Fruit fly (Drosophila melanogaster): ENCODE data around the gene AhcyL2.

AhcyL2 gene

DNA sequence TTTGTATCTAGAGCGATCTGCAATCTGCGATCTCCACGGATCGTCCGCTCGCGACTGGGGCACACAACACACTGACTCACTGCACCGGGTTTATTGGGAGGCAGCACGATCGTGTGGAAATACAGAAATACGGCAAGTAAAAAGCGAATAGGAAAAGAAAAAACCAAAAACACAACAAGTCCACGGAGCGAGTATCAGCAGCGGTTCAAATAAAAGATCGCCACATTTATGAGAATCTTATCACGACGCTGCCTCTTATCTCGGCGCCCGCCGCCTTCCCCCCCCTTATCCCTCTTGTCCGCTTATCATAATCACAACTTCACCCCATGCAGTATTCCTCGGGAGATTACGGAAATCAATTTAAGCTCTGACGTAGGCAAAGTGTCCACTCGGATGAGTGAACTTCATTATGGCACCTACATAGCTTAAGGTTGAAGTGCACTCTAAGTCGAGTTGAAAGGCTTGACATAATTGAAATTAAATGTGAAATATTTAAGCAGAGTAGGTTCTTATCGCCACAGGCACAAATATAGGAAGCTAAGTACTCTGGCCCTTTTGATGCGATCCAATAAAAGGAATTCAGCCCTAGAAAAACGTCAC lies at the start of gene AhcyL2:
Gene AhcyL2, minus strand, starts transcription at position 51 of the 600 bp plus-strand sequence.
- TF ChIP-seq ttk (optimal IDR thresholded peaks at IDR 0.05) = no peak
- no peak for TF ChIP-seq psq (optimal IDR thresholded peaks at IDR 0.05)
- no peak for TF ChIP-seq h (optimal IDR thresholded peaks at IDR 0.05)
- TF ChIP-seq Sin3A (optimal IDR thresholded peaks at IDR 0.05) = no peak
- no peak for TF ChIP-seq Myc (optimal IDR thresholded peaks at IDR 0.05)
- no peak for TF ChIP-seq insv (optimal IDR thresholded peaks at IDR 0.05)

DNA sequence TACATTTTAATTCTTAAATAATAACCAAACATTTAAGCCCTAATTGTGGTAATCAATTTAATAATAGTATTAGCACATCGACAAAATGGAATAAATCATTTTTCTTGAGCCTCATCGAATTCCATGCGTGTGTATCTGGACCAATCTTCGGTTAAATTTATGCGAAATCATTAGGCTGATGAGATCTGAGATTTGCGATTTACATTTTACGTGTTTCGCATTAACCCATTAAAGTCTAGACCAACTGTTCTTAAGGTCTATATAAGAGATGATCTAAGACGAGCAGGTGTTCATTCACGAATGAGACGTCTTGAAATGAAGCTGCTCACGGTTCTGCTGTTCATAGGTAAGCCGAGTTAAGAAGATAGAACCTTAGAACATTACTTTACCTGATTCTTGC lies 49.5 kb upstream of the AhcyL2 start, which contains the start of gene CG31268:
Gene CG31268, plus strand, starts transcription at position 301 of the 400 bp plus-strand sequence.
- TF ChIP-seq Myc (optimal IDR thresholded peaks at IDR 0.05) (no peak), psq (optimal IDR thresholded peaks at IDR 0.05) (no peak), insv (optimal IDR thresholded peaks at IDR 0.05) (no peak), h (optimal IDR thresholded peaks at IDR 0.05) (no peak)

DNA sequence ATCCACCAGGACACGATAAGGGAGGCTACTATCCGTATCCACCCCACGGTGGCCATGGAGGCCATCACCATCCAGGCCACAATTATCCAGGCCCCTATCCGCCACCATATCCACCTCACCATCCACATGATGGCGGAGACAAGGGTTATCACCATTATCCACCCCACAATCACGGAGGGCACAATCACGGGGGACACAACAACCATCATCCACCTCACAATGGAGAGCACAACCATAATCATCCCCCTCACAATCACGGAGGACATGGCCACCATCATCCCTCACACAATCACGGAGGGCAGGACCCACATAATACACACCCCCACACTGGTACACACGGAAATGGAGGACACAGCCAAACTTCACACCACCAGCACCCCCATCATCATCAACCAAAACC lies 47.8 kb upstream of the AhcyL2 start:
- TF ChIP-seq ttk (optimal IDR thresholded peaks at IDR 0.05) (no peak), Sin3A (optimal IDR thresholded peaks at IDR 0.05) (no peak), psq (optimal IDR thresholded peaks at IDR 0.05) (no peak), h (optimal IDR thresholded peaks at IDR 0.05) (no peak), Myc (optimal IDR thresholded peaks at IDR 0.05) (no peak), insv (optimal IDR thresholded peaks at IDR 0.05) (no peak)

DNA sequence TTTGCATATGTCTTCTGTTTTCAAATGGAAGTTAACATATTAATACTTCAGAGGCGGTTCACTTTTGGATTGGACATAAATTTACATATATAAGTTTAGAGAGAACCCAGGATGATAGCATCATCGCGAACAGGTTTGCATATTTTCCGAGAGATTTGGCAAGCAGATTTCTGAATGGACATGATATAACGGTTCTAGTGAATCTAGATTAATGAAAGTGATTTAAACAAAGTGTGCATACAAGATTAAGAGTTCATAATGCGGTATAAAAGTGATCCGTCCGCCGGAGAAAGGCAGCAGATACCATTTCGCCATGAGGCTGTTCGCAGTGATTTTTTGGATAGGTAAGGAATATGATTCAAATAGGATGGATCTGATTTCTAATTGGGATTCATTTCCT lies 46.4 kb upstream of the AhcyL2 start, which contains the start of gene CG5225:
Gene CG5225, plus strand, starts transcription at position 301 of the 400 bp plus-strand sequence.
- TF ChIP-seq Sin3A (optimal IDR thresholded peaks at IDR 0.05) = no peak

DNA sequence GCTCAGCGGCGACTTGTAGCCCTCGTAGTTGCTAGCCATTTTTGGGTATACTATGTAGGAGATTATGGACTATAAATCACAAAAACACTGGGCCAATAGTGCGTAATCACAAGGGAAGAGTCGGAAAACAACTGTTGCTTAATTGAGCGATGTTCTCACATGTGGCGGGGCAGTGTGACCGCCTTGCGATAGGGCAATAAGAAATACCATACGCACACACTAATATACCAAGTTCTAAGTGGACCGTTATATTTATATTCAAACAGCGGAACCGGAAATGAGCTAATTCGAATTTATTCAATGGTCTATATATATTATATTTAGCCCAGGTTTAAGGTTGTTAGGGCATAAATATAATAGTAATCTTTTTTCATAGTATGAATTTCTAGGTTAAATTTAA lies 39.0 kb upstream of the AhcyL2 start, which contains the start of gene Adsl:
Gene Adsl, minus strand, starts transcription at position 165 of the 400 bp plus-strand sequence.
- no peak for TF ChIP-seq Myc (optimal IDR thresholded peaks at IDR 0.05)
- TF ChIP-seq psq (optimal IDR thresholded peaks at IDR 0.05) = no peak
- no peak for TF ChIP-seq insv (optimal IDR thresholded peaks at IDR 0.05)

DNA sequence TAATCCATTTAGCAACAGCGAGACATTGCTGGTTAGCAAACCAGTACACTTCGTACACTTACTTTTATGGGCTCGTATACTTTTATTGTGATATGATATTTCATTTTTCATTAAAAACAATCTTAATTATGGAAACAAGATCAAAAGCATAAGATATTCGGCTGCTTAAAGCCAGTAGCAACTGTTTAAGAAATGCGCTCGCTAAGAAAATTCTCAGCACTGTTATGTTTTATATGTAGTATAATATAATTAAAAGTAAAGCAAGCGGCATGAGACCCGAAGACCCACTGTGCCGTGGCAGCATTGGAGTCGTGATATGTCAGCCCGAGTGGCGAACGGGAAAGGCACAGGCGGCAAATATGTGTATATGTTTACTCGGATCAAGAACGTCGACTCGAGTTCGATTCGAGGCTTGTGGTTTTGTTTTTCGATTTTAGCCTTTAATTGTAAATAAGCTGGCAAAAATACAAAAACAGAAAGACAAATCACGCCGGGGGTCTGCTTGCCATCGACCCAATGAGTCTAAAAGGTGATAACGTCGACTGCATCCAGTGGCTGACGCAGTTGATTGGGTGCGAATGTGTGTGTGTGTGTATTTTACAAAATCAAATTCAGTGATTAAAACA lies 37.1 kb upstream of the AhcyL2 start:
- TF ChIP-seq ttk (optimal IDR thresholded peaks at IDR 0.05) (no peak), Sin3A (optimal IDR thresholded peaks at IDR 0.05) (no peak), psq (optimal IDR thresholded peaks at IDR 0.05) (no peak), h (optimal IDR thresholded peaks at IDR 0.05) (no peak), insv (optimal IDR thresholded peaks at IDR 0.05) (no peak), Myc (optimal IDR thresholded peaks at IDR 0.05) (no peak)

DNA sequence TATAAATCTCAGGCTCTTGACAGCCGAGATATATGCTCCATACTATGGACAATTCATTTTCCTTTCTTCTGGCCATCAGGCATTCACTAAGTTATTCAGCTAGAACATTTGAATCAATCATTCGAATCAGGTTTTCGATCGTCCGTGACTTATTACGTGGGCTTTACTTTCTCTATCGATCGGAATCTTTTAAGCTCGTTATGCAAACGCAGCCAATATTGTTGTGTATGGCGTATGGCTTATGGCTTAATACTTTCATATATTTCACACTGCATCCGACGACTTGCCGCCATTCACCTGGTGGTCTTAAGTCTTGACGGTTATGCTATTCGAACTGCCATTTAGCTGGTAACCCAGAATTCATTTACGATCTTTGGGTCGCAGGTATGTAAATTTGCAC lies 34.2 kb upstream of the AhcyL2 start:
- TF ChIP-seq Sin3A (optimal IDR thresholded peaks at IDR 0.05) = no peak
- TF ChIP-seq insv (optimal IDR thresholded peaks at IDR 0.05) = no peak
- TF ChIP-seq Myc (optimal IDR thresholded peaks at IDR 0.05) = no peak
- no peak for TF ChIP-seq psq (optimal IDR thresholded peaks at IDR 0.05)
- no peak for TF ChIP-seq ttk (optimal IDR thresholded peaks at IDR 0.05)
- no peak for TF ChIP-seq h (optimal IDR thresholded peaks at IDR 0.05)

DNA sequence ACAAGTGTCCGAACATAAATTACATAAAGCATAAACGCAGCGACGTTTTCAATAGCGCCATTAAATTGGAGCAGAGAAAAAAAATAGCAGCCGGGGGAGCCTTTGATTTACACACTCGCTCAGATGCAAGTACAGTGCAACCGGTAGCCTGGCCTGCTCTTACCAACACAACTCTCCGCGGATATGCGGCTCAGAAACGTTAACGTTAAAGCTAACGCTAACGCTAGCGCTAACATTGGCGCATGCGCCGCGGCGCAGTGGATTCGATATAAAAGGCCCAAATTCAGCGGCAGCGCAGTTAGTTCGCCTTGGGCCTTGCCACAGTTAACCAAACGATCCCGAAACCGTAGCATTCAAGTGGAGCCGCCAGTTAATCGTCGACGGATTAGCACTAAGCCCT lies 32.3 kb upstream of the AhcyL2 start, which contains the start of gene Pxd:
Gene Pxd, plus strand, starts transcription at position 301 of the 400 bp plus-strand sequence.
- TF ChIP-seq Myc (optimal IDR thresholded peaks at IDR 0.05) = no peak
- TF ChIP-seq ttk (optimal IDR thresholded peaks at IDR 0.05) = no peak
- TF ChIP-seq psq (optimal IDR thresholded peaks at IDR 0.05) = no peak
- TF ChIP-seq Sin3A (optimal IDR thresholded peaks at IDR 0.05) = no peak
- TF ChIP-seq insv (optimal IDR thresholded peaks at IDR 0.05) = no peak
- no peak for TF ChIP-seq h (optimal IDR thresholded peaks at IDR 0.05)

DNA sequence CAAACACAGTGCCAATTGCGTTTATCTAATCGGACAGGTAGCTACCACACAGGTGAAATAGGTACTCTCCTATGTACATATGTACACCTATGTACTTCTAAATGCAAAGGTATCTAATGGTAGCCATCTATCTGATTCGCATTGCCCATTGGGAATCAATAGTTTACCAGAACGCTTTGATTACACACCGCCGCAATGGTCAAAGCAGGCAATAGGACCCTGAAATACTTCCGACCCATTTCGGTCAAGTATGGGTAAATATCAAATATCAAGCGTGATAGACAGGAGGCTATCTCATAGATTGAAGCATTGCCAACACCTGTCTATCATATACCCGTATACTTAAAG lies 26.7 kb upstream of the AhcyL2 start:
- TF ChIP-seq Myc (optimal IDR thresholded peaks at IDR 0.05) (no peak), Sin3A (optimal IDR thresholded peaks at IDR 0.05) (no peak), psq (optimal IDR thresholded peaks at IDR 0.05) (no peak), h (optimal IDR thresholded peaks at IDR 0.05) (no peak), ttk (optimal IDR thresholded peaks at IDR 0.05) (no peak), insv (optimal IDR thresholded peaks at IDR 0.05) (no peak)

DNA sequence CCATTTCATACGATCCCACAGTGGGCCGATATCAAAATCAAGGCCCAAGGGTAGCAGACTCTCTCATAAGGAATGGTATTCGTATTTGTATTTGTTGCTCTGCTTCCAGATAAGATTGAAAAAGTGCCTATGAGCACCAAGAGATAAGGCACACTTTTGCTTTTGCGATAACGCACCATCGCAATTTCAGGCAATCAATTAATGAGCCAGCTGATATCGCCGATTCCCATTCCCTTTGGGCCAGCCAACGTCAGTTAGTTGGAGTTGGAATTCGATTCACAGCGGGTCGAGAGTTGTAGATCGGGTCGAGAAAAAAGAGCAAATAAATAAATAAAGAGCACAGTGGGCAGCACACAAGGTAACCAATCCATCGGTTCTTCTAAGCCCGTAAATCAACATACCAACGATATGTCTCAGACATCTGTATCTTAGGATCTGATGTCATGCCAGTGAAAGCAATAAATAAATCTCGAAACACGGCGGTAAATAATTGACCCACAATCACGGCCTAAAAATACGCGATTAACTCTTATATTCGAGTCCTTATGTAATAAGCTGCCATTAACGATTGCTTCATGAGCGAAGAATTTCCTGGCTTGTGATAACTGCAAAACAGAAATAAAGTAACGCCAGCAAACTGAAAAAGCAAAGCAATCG lies 26.2 kb upstream of the AhcyL2 start, which contains the start of gene CG8907:
Gene CG8907, plus strand, starts transcription at position 252 of the 657 bp plus-strand sequence.
- TF ChIP-seq Sin3A (optimal IDR thresholded peaks at IDR 0.05) (no peak), ttk (optimal IDR thresholded peaks at IDR 0.05) (no peak), psq (optimal IDR thresholded peaks at IDR 0.05) (no peak), insv (optimal IDR thresholded peaks at IDR 0.05) (no peak), h (optimal IDR thresholded peaks at IDR 0.05) (no peak), Myc (optimal IDR thresholded peaks at IDR 0.05) (no peak)

DNA sequence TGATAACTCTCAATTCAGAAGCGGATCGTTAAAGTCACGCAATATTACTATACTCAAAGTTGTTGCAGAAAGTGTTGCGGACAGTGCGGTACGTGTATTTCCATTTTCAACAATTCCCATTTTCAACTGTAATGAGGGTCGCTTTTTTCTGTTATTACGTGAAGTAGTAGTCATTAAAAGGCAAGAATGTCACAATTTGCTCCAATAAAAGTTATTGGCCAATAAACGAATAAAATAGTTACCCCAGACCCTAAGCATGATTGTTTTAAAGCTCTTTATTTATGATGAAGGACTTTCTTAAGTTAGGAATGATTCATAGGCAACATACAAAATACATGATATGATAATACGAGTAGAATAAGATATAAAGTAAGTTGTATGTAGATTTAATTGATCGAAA lies 25.4 kb upstream of the AhcyL2 start:
- no peak for TF ChIP-seq psq (optimal IDR thresholded peaks at IDR 0.05)
- no peak for TF ChIP-seq Sin3A (optimal IDR thresholded peaks at IDR 0.05)
- no peak for TF ChIP-seq insv (optimal IDR thresholded peaks at IDR 0.05)
- TF ChIP-seq ttk (optimal IDR thresholded peaks at IDR 0.05) = no peak
- no peak for TF ChIP-seq Myc (optimal IDR thresholded peaks at IDR 0.05)
- TF ChIP-seq h (optimal IDR thresholded peaks at IDR 0.05) = no peak

DNA sequence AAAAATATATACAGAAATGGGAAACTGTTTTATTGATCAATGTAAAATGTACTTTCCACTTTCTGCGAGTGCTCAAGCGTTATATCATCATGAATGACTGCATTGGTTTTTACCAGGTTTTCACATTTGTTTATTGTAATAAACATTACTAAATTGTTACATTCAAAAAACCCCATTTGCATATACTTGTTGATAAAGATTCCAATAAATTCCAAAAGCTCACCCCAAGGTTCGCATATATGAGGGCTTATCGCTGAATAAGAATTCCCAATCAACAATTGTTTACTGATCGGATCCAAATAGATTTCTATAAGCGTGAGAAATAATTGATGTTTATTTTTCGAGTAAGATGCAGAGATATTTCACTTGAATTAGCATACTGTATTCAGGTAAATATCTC lies 21.5 kb upstream of the AhcyL2 start:
- TF ChIP-seq insv (optimal IDR thresholded peaks at IDR 0.05) (no peak), ttk (optimal IDR thresholded peaks at IDR 0.05) (no peak), psq (optimal IDR thresholded peaks at IDR 0.05) (no peak), Myc (optimal IDR thresholded peaks at IDR 0.05) (no peak), h (optimal IDR thresholded peaks at IDR 0.05) (no peak), Sin3A (optimal IDR thresholded peaks at IDR 0.05) (no peak)

Measured in Kc167 (cell line).